Fruit fly (Drosophila melanogaster) whole organism, prepupa: ENCODE results near the gene mei-218.

Source experiments
- Blimp-1 ChIP-seq: fragments of 200-800 bp; sonication (Bioruptor generic); optimal IDR thresholded peaks from 3 replicates; lab custom pipeline; 2017; ENCODE audit warnings: missing biosample characterization, missing genetic modification characterization, mild to moderate bottlenecking, moderate library complexity, missing genetic modification reagents
- CG11294 ChIP-seq: fragments of 200-800 bp; sonication (Bioruptor generic); IDR thresholded peaks from 2 replicates; pipeline ENCODE4 v1.3.6; 2022; ENCODE audit warnings: missing biosample characterization, missing genetic modification characterization
- CG11762 ChIP-seq: fragments of 200-800 bp; sonication (Bioruptor generic); optimal IDR thresholded peaks from 3 replicates; lab custom pipeline; 2016; ENCODE audit warnings: missing biosample characterization, missing genetic modification characterization; ENCODE audit not compliant: insufficient read depth
- CG15336 ChIP-seq: fragments of 200-800 bp; sonication (Bioruptor generic); IDR thresholded peaks from 2 replicates; pipeline ENCODE4 v1.3.6; 2022; ENCODE audit warnings: missing biosample characterization, missing genetic modification characterization
- CG1621 ChIP-seq: fragments of 200-800 bp; sonication (Bioruptor generic); optimal IDR thresholded peaks from 3 replicates; lab custom pipeline; 2018; ENCODE audit warnings: missing biosample characterization, mild to moderate bottlenecking, missing genetic modification characterization
- CG16779 ChIP-seq: fragments of 200-800 bp; sonication (Bioruptor generic); optimal IDR thresholded peaks from 3 replicates; lab custom pipeline; 2017; ENCODE audit warnings: missing biosample characterization, mild to moderate bottlenecking, missing genetic modification characterization
- CG3032 ChIP-seq: fragments of 200-800 bp; optimal IDR thresholded peaks from 2 replicates; lab custom pipeline; 2019; ENCODE audit warnings: missing biosample characterization, mild to moderate bottlenecking, missing genetic modification characterization, moderate library complexity
- CG31627 ChIP-seq: fragments of 200-800 bp; sonication (Bioruptor generic); optimal IDR thresholded peaks from 3 replicates; lab custom pipeline; 2016; ENCODE audit warnings: missing biosample characterization, missing genetic modification characterization
- CG32006 ChIP-seq: fragments of 200-800 bp; sonication (Bioruptor generic); optimal IDR thresholded peaks from 3 replicates; lab custom pipeline; 2017; ENCODE audit warnings: missing biosample characterization, mild to moderate bottlenecking, missing genetic modification characterization
- CG34406 ChIP-seq: fragments of 200-800 bp; sonication (Bioruptor generic); optimal IDR thresholded peaks from 3 replicates; lab custom pipeline; 2016; ENCODE audit warnings: missing biosample characterization, missing genetic modification characterization
- CG3919 ChIP-seq: fragments of 200-800 bp; sonication (Bioruptor generic); optimal IDR thresholded peaks from 3 replicates; lab custom pipeline; 2016; ENCODE audit warnings: missing biosample characterization, missing genetic modification characterization
- CG4318 ChIP-seq: fragments of 200-800 bp; sonication (Bioruptor generic); optimal IDR thresholded peaks from 3 replicates; lab custom pipeline; 2017; ENCODE audit warnings: missing biosample characterization, mild to moderate bottlenecking, missing genetic modification characterization
- CG6163 ChIP-seq: fragments of 200-800 bp; sonication (Bioruptor generic); IDR thresholded peaks from 3 replicates; pipeline ENCODE4 v1.3.6; 2022; ENCODE audit warnings: missing biosample characterization, missing genetic modification characterization
- CG6276 ChIP-seq: fragments of 200-800 bp; sonication (Bioruptor generic); optimal IDR thresholded peaks from 2 replicates; lab custom pipeline; 2017; ENCODE audit warnings: missing biosample characterization, mild to moderate bottlenecking, missing genetic modification characterization
- CG6792 ChIP-seq: fragments of 200-800 bp; sonication (Bioruptor generic); optimal IDR thresholded peaks from 3 replicates; lab custom pipeline; 2016; ENCODE audit warnings: missing biosample characterization, missing genetic modification characterization
- CG6808 ChIP-seq: fragments of 200-800 bp; sonication (Bioruptor generic); optimal IDR thresholded peaks from 3 replicates; lab custom pipeline; 2017; ENCODE audit warnings: missing biosample characterization, missing genetic modification characterization, mild to moderate bottlenecking, moderate library complexity, missing genetic modification reagents
- CG6854 ChIP-seq: fragments of 200-800 bp; sonication (Bioruptor generic); optimal IDR thresholded peaks from 2 replicates; lab custom pipeline; 2017; ENCODE audit warnings: missing biosample characterization, mild to moderate bottlenecking, missing genetic modification characterization
- CG7368 ChIP-seq: fragments of 200-800 bp; sonication (Bioruptor generic); optimal IDR thresholded peaks from 3 replicates; lab custom pipeline; 2016; ENCODE audit warnings: missing biosample characterization, missing genetic modification characterization
- CG8119 ChIP-seq: fragments of 200-800 bp; sonication (Bioruptor generic); IDR thresholded peaks from 3 replicates; pipeline ENCODE4 v1.3.6; 2022; ENCODE audit warnings: missing biosample characterization, missing genetic modification characterization
- CG8319 ChIP-seq: fragments of 200-800 bp; sonication (Bioruptor generic); optimal IDR thresholded peaks from 3 replicates; lab custom pipeline; 2016; ENCODE audit warnings: missing biosample characterization, missing genetic modification characterization
- CG8632 ChIP-seq: fragments of 200-800 bp; sonication (Bioruptor generic); optimal IDR thresholded peaks from 3 replicates; lab custom pipeline; 2016; ENCODE audit warnings: missing biosample characterization, missing genetic modification characterization
- CG9139 ChIP-seq: fragments of 200-800 bp; sonication (Bioruptor generic); optimal IDR thresholded peaks from 3 replicates; lab custom pipeline; 2017; ENCODE audit warnings: missing biosample characterization, mild to moderate bottlenecking, missing genetic modification characterization
- Eip75B ChIP-seq: fragments of 200-800 bp; sonication (Bioruptor generic); optimal IDR thresholded peaks from 3 replicates; lab custom pipeline; 2016; ENCODE audit warnings: missing biosample characterization, missing genetic modification characterization
- Gug ChIP-seq: fragments of 200-800 bp; sonication (Bioruptor generic); IDR thresholded peaks from 2 replicates; pipeline ENCODE4 v1.3.6; 2022; ENCODE audit warnings: missing biosample characterization, missing genetic modification characterization
- Hr38 ChIP-seq: sonication (Bioruptor generic); optimal IDR thresholded peaks from 2 replicates; lab custom pipeline; 2016; ENCODE audit warnings: missing biosample characterization, missing genetic modification characterization
- Hr39 ChIP-seq: fragments of 200-800 bp; sonication (Bioruptor generic); optimal IDR thresholded peaks from 2 replicates; lab custom pipeline; 2016; ENCODE audit warnings: missing biosample characterization, missing genetic modification characterization
- Hr4 ChIP-seq: fragments of 200-800 bp; sonication (Bioruptor generic); optimal IDR thresholded peaks from 3 replicates; lab custom pipeline; 2016; ENCODE audit warnings: missing biosample characterization, missing genetic modification characterization
- Lpt ChIP-seq: fragments of 200-800 bp; sonication (Bioruptor generic); optimal IDR thresholded peaks from 3 replicates; lab custom pipeline; 2016; ENCODE audit warnings: missing biosample characterization, missing genetic modification characterization
- OdsH ChIP-seq: fragments of 200-800 bp; sonication (Bioruptor generic); optimal IDR thresholded peaks from 3 replicates; lab custom pipeline; 2016; ENCODE audit warnings: missing biosample characterization, missing genetic modification characterization
- Smox ChIP-seq: fragments of 200-800 bp; sonication (Bioruptor generic); optimal IDR thresholded peaks from 3 replicates; lab custom pipeline; 2016; ENCODE audit warnings: missing biosample characterization, missing genetic modification characterization
- Sox102F ChIP-seq: fragments of 200-800 bp; sonication (Bioruptor generic); optimal IDR thresholded peaks from 2 replicates; lab custom pipeline; 2016; ENCODE audit warnings: missing biosample characterization, mild to moderate bottlenecking, missing genetic modification characterization
- Sox15 ChIP-seq: fragments of 200-800 bp; sonication (Bioruptor generic); optimal IDR thresholded peaks from 3 replicates; lab custom pipeline; 2016; ENCODE audit warnings: missing biosample characterization, missing genetic modification characterization
- achi ChIP-seq: fragments of 200-800 bp; sonication (Bioruptor generic); optimal IDR thresholded peaks from 3 replicates; lab custom pipeline; 2016; ENCODE audit warnings: missing biosample characterization, missing genetic modification characterization
- acj6 ChIP-seq: fragments of 200-800 bp; sonication (Bioruptor generic); optimal IDR thresholded peaks from 3 replicates; lab custom pipeline; 2016; ENCODE audit warnings: missing biosample characterization, missing genetic modification characterization
- cyc ChIP-seq: fragments of 200-800 bp; sonication (Bioruptor generic); optimal IDR thresholded peaks from 3 replicates; lab custom pipeline; 2016; ENCODE audit warnings: missing biosample characterization, missing genetic modification characterization
- dac ChIP-seq: fragments of 200-800 bp; sonication (Bioruptor generic); optimal IDR thresholded peaks from 2 replicates; lab custom pipeline; 2017; ENCODE audit warnings: missing biosample characterization, mild to moderate bottlenecking, missing genetic modification characterization
- dsx ChIP-seq: fragments of 200-800 bp; optimal IDR thresholded peaks from 3 replicates; lab custom pipeline; 2019; ENCODE audit warnings: missing biosample characterization, mild to moderate bottlenecking, missing genetic modification characterization, moderate library complexity; ENCODE audit not compliant: poor library complexity, severe bottlenecking
- eg ChIP-seq: fragments of 200-800 bp; sonication (Bioruptor generic); IDR thresholded peaks from 3 replicates; pipeline ENCODE4 v1.3.6; 2022; ENCODE audit warnings: missing biosample characterization, missing genetic modification characterization
- fd59A ChIP-seq: fragments of 200-800 bp; sonication (Bioruptor generic); optimal IDR thresholded peaks from 2 replicates; lab custom pipeline; 2017; ENCODE audit warnings: missing biosample characterization, mild to moderate bottlenecking, missing genetic modification characterization, missing genetic modification reagents
- fd85E ChIP-seq: fragments of 200-800 bp; sonication (Bioruptor generic); optimal IDR thresholded peaks from 3 replicates; lab custom pipeline; 2016; ENCODE audit warnings: missing biosample characterization, missing genetic modification characterization
- fkh ChIP-seq: fragments of 200-800 bp; sonication (Bioruptor generic); optimal IDR thresholded peaks from 3 replicates; lab custom pipeline; 2017; ENCODE audit warnings: missing biosample characterization, mild to moderate bottlenecking, missing genetic modification characterization, moderate library complexity
- lz ChIP-seq: fragments of 200-800 bp; sonication (Bioruptor generic); optimal IDR thresholded peaks from 3 replicates; lab custom pipeline; 2016; ENCODE audit warnings: missing biosample characterization, missing genetic modification characterization
- net ChIP-seq: fragments of 200-800 bp; sonication (Bioruptor generic); optimal IDR thresholded peaks from 3 replicates; lab custom pipeline; 2016; ENCODE audit warnings: missing biosample characterization, missing genetic modification characterization
- pdm3 ChIP-seq: fragments of 200-800 bp; sonication (Bioruptor generic); optimal IDR thresholded peaks from 3 replicates; lab custom pipeline; 2016; ENCODE audit warnings: missing biosample characterization, missing genetic modification characterization
- spab ChIP-seq: fragments of 200-800 bp; sonication (Bioruptor generic); optimal IDR thresholded peaks from 2 replicates; lab custom pipeline; 2017; ENCODE audit warnings: missing biosample characterization, mild to moderate bottlenecking, missing genetic modification characterization, missing genetic modification reagents
- ss ChIP-seq, 2 experiments: fragments of 200-800 bp; sonication (Bioruptor generic); optimal IDR thresholded peaks; 2 replicates in 1 of 2; 3 replicates in 1 of 2; lab custom pipeline; 2017 to 2018; ENCODE audit warnings: mild to moderate bottlenecking in 2 of 2, missing biosample characterization in 2 of 2, missing genetic modification characterization in 2 of 2, moderate library complexity in 1 of 2
- topi ChIP-seq: fragments of 200-800 bp; sonication (Bioruptor generic); optimal IDR thresholded peaks from 3 replicates; lab custom pipeline; 2016; ENCODE audit warnings: missing biosample characterization, missing genetic modification characterization

Gene mei-218

DNA sequence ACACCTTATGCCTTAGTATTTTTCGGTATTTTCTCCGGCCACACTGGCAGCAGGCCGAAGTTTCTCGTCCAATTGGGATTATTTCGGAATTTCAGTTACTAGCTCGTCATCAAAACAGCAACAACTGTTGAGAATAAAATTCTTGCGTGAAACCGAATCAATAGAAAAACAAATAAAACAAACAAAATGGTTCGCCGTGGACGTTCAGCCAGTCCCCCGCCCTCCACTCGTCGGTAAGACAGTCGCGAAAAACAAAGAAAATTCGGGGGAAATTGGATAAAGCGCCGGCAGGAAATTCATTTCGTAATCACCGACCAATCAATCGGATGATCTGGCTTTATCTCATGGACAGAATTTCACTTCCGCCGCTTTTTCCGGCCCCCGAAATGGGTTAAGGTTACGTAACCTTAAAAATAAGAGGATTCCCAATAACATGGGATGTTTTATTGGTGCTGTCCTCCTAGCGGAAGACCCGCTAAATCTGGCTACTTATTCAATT, 6.2 kb upstream of the mei-218 start, which contains the start of gene Chchd2 (continued):
- TF ChIP-seq dsx (GFP tag; lab: Kevin White, UChicago) (peak; percentile 43), acj6 (GFP tag; lab: Kevin White, UChicago) (no peak), Smox (GFP tag; lab: Kevin White, UChicago) (no peak), CG9139 (GFP tag; lab: Kevin White, UChicago) (peak; percentile 12), CG6276 (no peak), CG6808 (GFP tag; lab: Kevin White, UChicago) (peak; percentile 19), ss (GFP tag; optimal IDR thresholded peaks at IDR 0.05; lab: Kevin White, UChicago) (peak; percentile 7 to 55)

DNA sequence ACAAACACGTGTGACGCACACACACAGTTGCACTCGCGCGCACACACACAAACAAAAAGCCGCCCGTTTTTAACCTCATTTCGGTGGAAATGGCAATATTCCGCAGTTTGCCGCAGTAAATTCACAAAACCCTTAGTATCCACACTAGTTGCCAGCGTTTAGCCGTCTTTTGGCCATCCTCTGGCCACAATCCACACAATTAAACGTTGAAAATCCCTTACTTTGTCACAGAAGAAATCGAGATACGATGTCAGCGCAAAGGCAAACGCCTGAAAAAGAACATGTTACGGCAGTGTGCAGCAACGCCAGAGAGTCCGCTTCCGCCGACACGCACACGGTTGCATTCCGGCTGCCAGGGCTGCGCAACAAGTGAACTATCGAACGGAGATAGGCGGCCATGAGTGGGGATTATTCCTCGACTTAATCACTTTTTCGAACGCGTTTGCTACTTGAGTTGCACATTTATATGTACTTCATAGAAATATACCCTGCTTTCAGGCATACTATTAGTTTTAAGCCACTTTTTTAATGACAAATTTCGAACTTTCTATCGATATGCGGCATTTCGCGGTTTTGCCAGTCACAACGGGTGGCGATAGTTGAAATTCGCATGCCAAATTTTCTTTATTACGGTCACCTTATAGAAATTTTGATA, 5.3 kb upstream of the mei-218 start, which contains the start of gene RpS5a:
TSS of gene RpS5a (minus strand) at position 282 of the 655 bp plus-strand sequence.
- TF ChIP-seq CG32006 (GFP tag; lab: Kevin White, UChicago) (peak; percentile 46), CG8319 (peak; percentile 80), CG34406 (peak; percentile 75), CG16779 (no peak), Sox102F (peak; percentile 67), Eip75B (GFP tag; lab: Kevin White, UChicago) (peak; percentile 55), CG1621 (peak; percentile 54), dac (GFP tag; lab: Kevin White, UChicago) (peak; percentile 57), pdm3 (peak; percentile 73), CG31627 (GFP tag; lab: Kevin White, UChicago) (peak; percentile 79), Lpt (GFP tag; lab: Kevin White, UChicago) (peak; percentile 0), CG6854 (GFP tag; lab: Kevin White, UChicago) (peak; percentile 85), acj6 (GFP tag; lab: Kevin White, UChicago) (peak; percentile 72), dsx (GFP tag; lab: Kevin White, UChicago) (peak; percentile 33), CG11762 (peak; percentile 55), fd59A (GFP tag; lab: Kevin White, UChicago) (peak; percentile 63), CG11294 (GFP tag; lab: Robert Waterston, UW) (peak; percentile 48; the same call in 1 of the 2 replicates), eg (GFP tag; lab: Robert Waterston, UW) (peak; percentile 76), CG8632 (GFP tag; lab: Kevin White, UChicago) (peak; percentile 66), spab (peak; percentile 43), fd85E (GFP tag; lab: Kevin White, UChicago) (peak; percentile 39), CG4318 (GFP tag; lab: Kevin White, UChicago) (no peak), Hr39 (GFP tag; lab: Kevin White, UChicago) (peak; percentile 79), cyc (GFP tag; lab: Kevin White, UChicago) (peak; percentile 85), CG6163 (GFP tag; lab: Robert Waterston, UW) (peak; percentile 76), CG8119 (GFP tag; lab: Robert Waterston, UW) (peak; percentile 19; the same call in 1 of the 3 replicates), fkh (GFP tag; lab: Kevin White, UChicago) (peak; percentile 55), CG6808 (GFP tag; lab: Kevin White, UChicago) (peak; percentile 76), Blimp-1 (GFP tag; lab: Kevin White, UChicago) (peak; percentile 59), CG3032 (tag; lab: Kevin White, UChicago) (peak; percentile 66), lz (peak; percentile 81), net (GFP tag; lab: Kevin White, UChicago) (peak; percentile 84), Gug (peak; percentile 35; the same call in 1 of the 2 replicates), CG6792 (peak; percentile 69), CG9139 (GFP tag; lab: Kevin White, UChicago) (peak; percentile 82), Hr38 (GFP tag; lab: Kevin White, UChicago) (no peak), CG6276 (no peak), CG7368 (GFP tag; lab: Kevin White, UChicago) (peak; percentile 78), Sox15 (peak; percentile 62), topi (GFP tag; lab: Kevin White, UChicago) (peak; percentile 79), Hr4 (GFP tag; lab: Kevin White, UChicago) (peak; percentile 31), achi (GFP tag; lab: Kevin White, UChicago) (peak; percentile 70), CG3919 (GFP tag; lab: Kevin White, UChicago) (peak; percentile 87), CG15336 (GFP tag; lab: Robert Waterston, UW) (peak; percentile 37), OdsH (peak; percentile 75)
